Fruit fly (Drosophila melanogaster) whole organism, wandering third instar larva: ENCODE measurements around the gene CG34155.

Source experiments
- Hr78 ChIP-seq: fragments of >200 bp; optimal IDR thresholded peaks from 2 replicates; lab custom pipeline; 2017; ENCODE audit warnings: missing biosample characterization, missing genetic modification characterization
- N ChIP-seq: fragments of >200 bp; optimal IDR thresholded peaks from 2 replicates; lab custom pipeline; 2018; ENCODE audit warnings: missing biosample characterization, missing external identifiers, missing genetic modification characterization
- OdsH ChIP-seq: fragments of 200-800 bp; sonication (Bioruptor generic); optimal IDR thresholded peaks from 2 replicates; lab custom pipeline; 2016; ENCODE audit warnings: missing biosample characterization, mild to moderate bottlenecking, missing genetic modification characterization
- Sp1 ChIP-seq: fragments of 200-800 bp; sonication (Bioruptor generic); optimal IDR thresholded peaks from 3 replicates; lab custom pipeline; 2019; ENCODE audit warnings: missing biosample characterization, mild to moderate bottlenecking, missing genetic modification characterization, moderate library complexity
- dl ChIP-seq, 2 experiments: fragments of 175-275, 200-275 bp in 1 of 2; fragments of 200-275 bp in 1 of 2; sonication (Bioruptor generic); optimal IDR thresholded peaks; lab custom pipeline; 2018; ENCODE audit warnings: mild to moderate bottlenecking in 2 of 2, missing biosample characterization in 2 of 2, missing genetic modification characterization in 2 of 2, moderate library complexity in 2 of 2; ENCODE audit not compliant: partially characterized antibody in 2 of 2, insufficient read depth in 1 of 2
- fru ChIP-seq: fragments of 200-800 bp; sonication (Bioruptor generic); optimal IDR thresholded peaks from 3 replicates; lab custom pipeline; 2016; ENCODE audit warnings: missing biosample characterization, mild to moderate bottlenecking, missing genetic modification characterization
- h ChIP-seq: fragments of 200-800 bp; sonication (Bioruptor generic); optimal IDR thresholded peaks from 3 replicates; lab custom pipeline; 2016; ENCODE audit warnings: missing biosample characterization, mild to moderate bottlenecking, missing genetic modification characterization
- psq ChIP-seq: fragments of 200-800 bp; sonication (Bioruptor generic); optimal IDR thresholded peaks from 3 replicates; lab custom pipeline; 2017; ENCODE audit warnings: missing biosample characterization, mild to moderate bottlenecking, missing genetic modification characterization, moderate library complexity
- rgr ChIP-seq: fragments of 200-800 bp; sonication (Bioruptor generic); optimal IDR thresholded peaks from 3 replicates; lab custom pipeline; 2016; ENCODE audit warnings: missing biosample characterization, mild to moderate bottlenecking, missing genetic modification characterization
- usp ChIP-seq: fragments of >200 bp; optimal IDR thresholded peaks from 2 replicates; lab custom pipeline; 2017; ENCODE audit warnings: missing biosample characterization, missing genetic modification characterization

- TF ChIP-seq rgr (GFP tag; lab: Kevin White, UChicago) = no peak
- TF ChIP-seq Hr78 = no peak
- no peak for TF ChIP-seq fru (GFP tag; lab: Kevin White, UChicago)
- TF ChIP-seq usp (GFP tag; lab: Kevin White, UChicago) = no peak
- TF ChIP-seq h (GFP tag; lab: Kevin White, UChicago) = no peak
- TF ChIP-seq N (GFP tag; lab: Kevin White, UChicago) = no peak
- TF ChIP-seq Sp1 (GFP tag; lab: Kevin White, UChicago) = no peak
- no peak for TF ChIP-seq OdsH (GFP tag; lab: Kevin White, UChicago)
- TF ChIP-seq psq = no peak
- TF ChIP-seq dl (GFP tag; optimal IDR thresholded peaks at IDR 0.05; lab: Kevin White, UChicago; ENCODE audit: insufficient read depth in 1 of 2, partially characterized antibody in 2 of 2) = no peak
Observed at dm6 chr3R:30544974-30545373, 15.0 kb downstream of the CG34155 start.
